Worm (Caenorhabditis elegans): ENCODE measurements around the gene npr-38.

npr-38 gene

DNA sequence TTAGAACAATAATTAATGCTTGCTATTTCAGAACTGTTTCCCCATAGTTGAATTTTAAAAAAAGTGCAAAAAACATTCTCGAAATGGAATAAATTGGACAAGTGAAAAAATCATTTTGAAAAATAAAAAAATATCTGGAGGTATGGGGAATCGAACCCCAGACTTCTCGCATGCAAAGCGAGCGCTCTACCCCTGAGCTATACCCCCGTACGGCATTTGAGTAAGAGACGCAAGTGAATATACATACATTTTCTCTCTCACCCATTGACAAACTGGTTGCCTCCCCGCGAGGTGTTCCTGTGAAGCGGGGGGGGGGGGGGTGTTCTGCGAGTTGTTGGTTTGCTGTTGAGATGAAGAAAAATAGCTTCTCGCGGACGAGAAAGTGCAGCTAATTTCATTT, 19.3 kb upstream of the npr-38 start:
- TF ChIP-seq daf-12 (tag; optimal IDR thresholded peaks at IDR 0.05), result no peak
- TF ChIP-seq lim-7 (GFP tag; IDR thresholded peaks at IDR 0.05), result peak; percentile 99
- no peak for TF ChIP-seq lin-39 (tag; optimal IDR thresholded peaks at IDR 0.05)
- peak; percentile 95 for TF ChIP-seq arid-1 (GFP tag; conservative IDR thresholded peaks at IDR 0.05)
- no peak for TF ChIP-seq nhr-10 (tag; optimal IDR thresholded peaks at IDR 0.05)
- TF ChIP-seq zip-2 (tag; optimal IDR thresholded peaks at IDR 0.05), result no peak
- TF ChIP-seq spr-3 (GFP tag; optimal IDR thresholded peaks at IDR 0.05), result peak; percentile 45
- no peak for TF ChIP-seq nhr-76 (tag; optimal IDR thresholded peaks at IDR 0.05)
- TF ChIP-seq fos-1 (tag; optimal IDR thresholded peaks at IDR 0.05), result no peak
- peak; percentile 68 for TF ChIP-seq nhr-25 (tag; optimal IDR thresholded peaks at IDR 0.05; ENCODE audit: borderline replicate concordance, insufficient read depth)
- no peak for TF ChIP-seq skn-1 (tag; optimal IDR thresholded peaks at IDR 0.05)
- peak; percentile 31 to 37 for TF ChIP-seq hif-1 (tag; optimal IDR thresholded peaks at IDR 0.05)
- no peak for TF ChIP-seq tag-97 (GFP tag; IDR thresholded peaks at IDR 0.05)
- TF ChIP-seq spr-1 (tag; optimal IDR thresholded peaks at IDR 0.05), result peak; percentile 79
- peak; percentile 67 for TF ChIP-seq lir-3 (tag; optimal IDR thresholded peaks at IDR 0.05)
- peak; percentile 92 for TF ChIP-seq T26A8.4 (GFP tag; IDR thresholded peaks at IDR 0.05)
- TF ChIP-seq duxl-1 (tag; optimal IDR thresholded peaks at IDR 0.05; ENCODE audit: poor library complexity), result peak; percentile 76
- peak in 1 of 2 experiments; percentile 56 for TF ChIP-seq mdl-1 (tag; optimal IDR thresholded peaks at IDR 0.05)
- TF ChIP-seq zip-11 (GFP tag; IDR thresholded peaks at IDR 0.05), result peak; percentile 55; the same call in 1 of the 2 replicates
- peak; percentile 78 for TF ChIP-seq lin-29 (GFP tag; IDR thresholded peaks at IDR 0.05)
- TF ChIP-seq mep-1 (tag; optimal IDR thresholded peaks at IDR 0.05), result peak; percentile 83
- TF ChIP-seq mdt-29 (GFP tag; IDR thresholded peaks at IDR 0.05), result peak; percentile 72; the same call in 1 of the 2 replicates
- TF ChIP-seq hlh-30 (tag; optimal IDR thresholded peaks at IDR 0.05; ENCODE audit: insufficient read depth), result peak; percentile 56
- TF ChIP-seq daf-8 (GFP tag; IDR thresholded peaks at IDR 0.05), result no peak
- TF ChIP-seq cey-2 (tag; optimal IDR thresholded peaks at IDR 0.05; ENCODE audit: borderline replicate concordance, insufficient read depth), result no peak
- peak; percentile 27 for TF ChIP-seq dpl-1 (GFP tag; optimal IDR thresholded peaks at IDR 0.05)
- no peak for TF ChIP-seq F49E8.2 (tag; optimal IDR thresholded peaks at IDR 0.05; ENCODE audit: borderline replicate concordance)
- peak; percentile 79 for TF ChIP-seq dmd-9 (GFP tag; IDR thresholded peaks at IDR 0.05)
- peak; percentile 86 for TF ChIP-seq ctbp-1 (GFP tag; IDR thresholded peaks at IDR 0.05)
- TF ChIP-seq egl-43 (GFP tag; IDR thresholded peaks at IDR 0.05), result peak; percentile 98
- peak; percentile 89 for TF ChIP-seq daf-19 (GFP tag; conservative IDR thresholded peaks at IDR 0.05)
- no peak for TF ChIP-seq zag-1 (tag; optimal IDR thresholded peaks at IDR 0.05)
- TF ChIP-seq ceh-44 (GFP tag; IDR thresholded peaks at IDR 0.05), result peak; percentile 92
- peak; percentile 75 for TF ChIP-seq nhr-48 (tag; optimal IDR thresholded peaks at IDR 0.05)
- peak; percentile 75 for TF ChIP-seq F37D6.2 (tag; optimal IDR thresholded peaks at IDR 0.05)
- TF ChIP-seq dve-1 (tag; optimal IDR thresholded peaks at IDR 0.05; ENCODE audit: insufficient read depth), result peak; percentile 62
- peak; percentile 64 for TF ChIP-seq Y5F2A.4 (GFP tag; optimal IDR thresholded peaks at IDR 0.05)
- TF ChIP-seq F10B5.3 (tag; optimal IDR thresholded peaks at IDR 0.05), result peak; percentile 62
- TF ChIP-seq saeg-2 (GFP tag; IDR thresholded peaks at IDR 0.05), result peak; percentile 78; the same call in 1 of the 2 replicates
- peak; percentile 54 for TF ChIP-seq ztf-7 (tag; optimal IDR thresholded peaks at IDR 0.05)
- TF ChIP-seq ceh-32 (tag; optimal IDR thresholded peaks at IDR 0.05; ENCODE audit: poor library complexity), result no peak
- TF ChIP-seq ceh-20 (GFP tag; IDR thresholded peaks at IDR 0.05), result peak; percentile 82
- no peak for TF ChIP-seq zfp-2 (tag; optimal IDR thresholded peaks at IDR 0.05)
- peak; percentile 99 for TF ChIP-seq dmd-8 (GFP tag; IDR thresholded peaks at IDR 0.05)
- peak; percentile 97 for TF ChIP-seq pha-4 (GFP tag; IDR thresholded peaks at IDR 0.05)
- no peak for TF ChIP-seq pha-4 (tag; optimal IDR thresholded peaks at IDR 0.05)
- TF ChIP-seq unc-62 (GFP tag; optimal IDR thresholded peaks at IDR 0.05 in 1 of 2), result no peak
- TF ChIP-seq unc-62 (tag; optimal IDR thresholded peaks at IDR 0.05), result no peak
- TF ChIP-seq madf-9 (GFP tag; conservative IDR thresholded peaks at IDR 0.05), result peak; percentile 91
- peak; percentile 93 for TF ChIP-seq snpc-1.2 (GFP tag; IDR thresholded peaks at IDR 0.05)
- peak; percentile 36 for TF ChIP-seq ces-1 (GFP tag; optimal IDR thresholded peaks at IDR 0.05)

All from whole organism, L4 larva.